Fruit fly (Drosophila melanogaster) whole organism, prepupa: Measurements from ENCODE around the gene Zn72D.
A peak's percentile ranks its signal among the peaks of the same experiment; 100 is the strongest.

Experiments used
- CG1621 ChIP-seq: fragments of 200-800 bp; sonication (Bioruptor generic); optimal IDR thresholded peaks from 3 replicates; lab custom pipeline; 2018; ENCODE audit warnings: missing biosample characterization, mild to moderate bottlenecking, missing genetic modification characterization
- Met ChIP-seq: fragments of 200-800 bp; sonication (Bioruptor generic); optimal IDR thresholded peaks from 3 replicates; lab custom pipeline; 2016; ENCODE audit warnings: missing biosample characterization, missing genetic modification characterization
- OdsH ChIP-seq: fragments of 200-800 bp; sonication (Bioruptor generic); optimal IDR thresholded peaks from 3 replicates; lab custom pipeline; 2016; ENCODE audit warnings: missing biosample characterization, missing genetic modification characterization
- dsx ChIP-seq: fragments of 200-800 bp; optimal IDR thresholded peaks from 3 replicates; lab custom pipeline; 2019; ENCODE audit warnings: missing biosample characterization, mild to moderate bottlenecking, missing genetic modification characterization, moderate library complexity; ENCODE audit not compliant: poor library complexity, severe bottlenecking
- eg ChIP-seq: fragments of 200-800 bp; sonication (Bioruptor generic); IDR thresholded peaks from 3 replicates; pipeline ENCODE4 v1.3.6; 2022; ENCODE audit warnings: missing biosample characterization, missing genetic modification characterization
- ss ChIP-seq, 2 experiments: fragments of 200-800 bp; sonication (Bioruptor generic); optimal IDR thresholded peaks; 2 replicates in 1 of 2; 3 replicates in 1 of 2; lab custom pipeline; 2017 to 2018; ENCODE audit warnings: mild to moderate bottlenecking in 2 of 2, missing biosample characterization in 2 of 2, missing genetic modification characterization in 2 of 2, moderate library complexity in 1 of 2
- topi ChIP-seq: fragments of 200-800 bp; sonication (Bioruptor generic); optimal IDR thresholded peaks from 3 replicates; lab custom pipeline; 2016; ENCODE audit warnings: missing biosample characterization, missing genetic modification characterization
- vri ChIP-seq: fragments of 200-800 bp; sonication (Bioruptor generic); optimal IDR thresholded peaks from 3 replicates; lab custom pipeline; 2016; ENCODE audit warnings: missing biosample characterization, mild to moderate bottlenecking, missing genetic modification characterization

The Zn72D gene

DNA sequence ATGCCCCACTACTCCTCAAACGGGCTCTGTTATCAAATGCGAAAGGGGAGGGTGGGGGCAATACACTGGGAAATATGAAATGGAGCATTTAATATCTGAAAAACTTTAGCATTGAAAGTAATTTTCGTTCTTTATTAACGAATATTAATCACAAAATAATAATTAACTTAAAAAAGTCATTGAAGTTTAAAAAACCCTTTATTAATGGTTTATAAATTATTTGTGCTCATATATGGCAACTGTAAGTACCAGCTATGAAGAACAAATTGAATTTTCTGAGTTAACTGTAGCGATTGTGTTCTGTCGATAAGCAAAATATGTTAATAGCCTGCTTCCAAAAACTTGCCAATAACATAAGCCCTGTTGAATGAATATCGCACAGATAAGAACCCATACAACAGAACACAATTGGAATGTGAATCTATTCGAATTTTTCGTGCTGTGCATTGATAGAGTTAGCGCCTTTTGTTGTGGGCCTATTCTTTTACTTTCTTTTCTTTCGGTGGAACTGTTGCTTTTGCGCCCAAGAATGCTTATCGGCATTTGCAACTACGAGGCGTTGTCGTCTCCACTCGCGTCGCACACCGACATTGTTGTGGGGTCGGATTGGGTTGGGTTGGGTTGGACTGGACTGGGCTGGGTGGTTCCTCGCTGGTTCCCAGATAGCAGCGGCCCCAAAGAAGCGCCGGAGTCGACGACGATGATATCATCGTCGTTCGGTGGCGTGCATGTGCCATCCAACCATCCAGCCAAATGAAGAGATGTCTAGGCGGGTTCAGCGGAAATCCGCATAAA is 51.4 kb downstream of the Zn72D start (continued):
- TF ChIP-seq topi (GFP tag; lab: Kevin White, UChicago) (no peak), Met (GFP tag; lab: Kevin White, UChicago) (no peak), OdsH (GFP tag; lab: Kevin White, UChicago) (peak; percentile 38), CG1621 (no peak), ss (GFP tag; optimal IDR thresholded peaks at IDR 0.05; lab: Kevin White, UChicago) (no peak), dsx (GFP tag; lab: Kevin White, UChicago) (peak; percentile 92), vri (peak; percentile 7), eg (GFP tag; lab: Robert Waterston, UW) (peak; percentile 10; the same call in 2 of the 3 replicates)
- TF ChIP-seq, all 60 proteins: peak for 18
